Worm (Caenorhabditis elegans) whole organism, L4 larva: Measurements from ENCODE around the gene Y51A2D.21.

Source experiments
- F26F4.8 ChIP-seq: fragments of 200-800 bp; sonication (Bioruptor generic); conservative IDR thresholded peaks from 2 replicates; pipeline ENCODE4 v1.3.6; 2022; ENCODE audit warnings: missing genetic modification characterization, missing compliant biosample characterization
- F37D6.2 ChIP-seq: sonication (generic microtip); optimal IDR thresholded peaks from 2 replicates; lab custom pipeline; 2016; ENCODE audit warnings: mild to moderate bottlenecking, missing genetic modification characterization, missing compliant biosample characterization
- R02D3.7 ChIP-seq: fragments of 150-350 bp; sonication (generic microtip); optimal IDR thresholded peaks from 3 replicates; lab custom pipeline; 2014; ENCODE audit warnings: missing biosample characterization, missing genetic modification characterization
- T20F7.1 ChIP-seq: fragments of 200-800 bp; sonication (Bioruptor generic); optimal IDR thresholded peaks from 2 replicates; lab custom pipeline; 2018; ENCODE audit warnings: mild to moderate bottlenecking, missing genetic modification characterization, missing compliant biosample characterization
- T26A8.4 ChIP-seq: fragments of 200-800 bp; sonication (Bioruptor generic); IDR thresholded peaks from 2 replicates; pipeline ENCODE4 v1.3.6; 2022; ENCODE audit warnings: missing genetic modification characterization, missing compliant biosample characterization
- Y48G9A.11 ChIP-seq: fragments of 200-800 bp; sonication (Bioruptor generic); IDR thresholded peaks from 2 replicates; pipeline ENCODE4 v1.3.6; 2022; ENCODE audit warnings: missing genetic modification reagents, missing genetic modification characterization, missing compliant biosample characterization
- Y5F2A.4 ChIP-seq: fragments of 200-800 bp; sonication (Bioruptor generic); optimal IDR thresholded peaks from 2 replicates; lab custom pipeline; 2018; ENCODE audit warnings: mild to moderate bottlenecking, missing genetic modification characterization, missing compliant biosample characterization
- ZK546.5 ChIP-seq, 2 experiments: sonication (generic microtip); optimal IDR thresholded peaks; 2 replicates each; lab custom pipeline; 2017; ENCODE audit warnings: missing biosample characterization in 2 of 2, missing genetic modification characterization in 2 of 2
- ama-1 ChIP-seq: fragments of 150-350 bp; optimal IDR thresholded peaks from 2 replicates; lab custom pipeline; 2014; ENCODE audit warnings: inconsistent platforms, mixed read lengths
- ceh-28 ChIP-seq: fragments of 150-350 bp; optimal IDR thresholded peaks from 2 replicates; lab custom pipeline; 2014; ENCODE audit warnings: missing biosample characterization, missing genetic modification reagents, missing genetic modification characterization
- ceh-32 ChIP-seq: sonication (generic microtip); optimal IDR thresholded peaks from 2 replicates; lab custom pipeline; 2016; ENCODE audit warnings: mild to moderate bottlenecking, missing genetic modification characterization, missing compliant biosample characterization; ENCODE audit not compliant: poor library complexity
- ceh-44 ChIP-seq: fragments of 200-800 bp; sonication (Bioruptor generic); IDR thresholded peaks from 2 replicates; pipeline ENCODE4 v1.3.6; 2022; ENCODE audit warnings: missing genetic modification reagents, missing genetic modification characterization, missing compliant biosample characterization
- ctbp-1 ChIP-seq: fragments of 200-800 bp; sonication (Bioruptor generic); IDR thresholded peaks from 2 replicates; pipeline ENCODE4 v1.3.6; 2022; ENCODE audit warnings: missing genetic modification reagents, missing genetic modification characterization, missing compliant biosample characterization
- daf-19 ChIP-seq: fragments of 200-800 bp; sonication (Bioruptor generic); conservative IDR thresholded peaks from 2 replicates; pipeline ENCODE4 v1.3.6; 2022; ENCODE audit warnings: missing genetic modification characterization, missing compliant biosample characterization
- dpl-1 ChIP-seq: fragments of 150-350 bp; optimal IDR thresholded peaks from 2 replicates; lab custom pipeline; 2014; ENCODE audit warnings: missing biosample characterization, missing genetic modification reagents, missing genetic modification characterization
- duxl-1 ChIP-seq: sonication (generic microtip); optimal IDR thresholded peaks from 2 replicates; lab custom pipeline; 2016; ENCODE audit warnings: mild to moderate bottlenecking, missing genetic modification characterization, moderate library complexity, missing compliant biosample characterization; ENCODE audit not compliant: poor library complexity
- dve-1 ChIP-seq: sonication (generic microtip); optimal IDR thresholded peaks from 2 replicates; lab custom pipeline; 2017; ENCODE audit warnings: antibody characterized with exemption, mild to moderate bottlenecking, missing genetic modification characterization, missing compliant biosample characterization; ENCODE audit not compliant: insufficient read depth
- fkh-10 ChIP-seq: fragments of 150-350 bp; optimal IDR thresholded peaks from 2 replicates; lab custom pipeline; 2014; ENCODE audit warnings: missing biosample characterization, missing genetic modification reagents, missing genetic modification characterization
- fos-1 ChIP-seq: fragments of 150-350 bp; optimal IDR thresholded peaks from 2 replicates; lab custom pipeline; 2014; ENCODE audit warnings: missing biosample characterization, missing genetic modification characterization
- hlh-11 ChIP-seq: fragments of 200-800 bp; sonication (Bioruptor generic); optimal IDR thresholded peaks from 2 replicates; lab custom pipeline; 2018; ENCODE audit warnings: mild to moderate bottlenecking, missing genetic modification characterization, missing compliant biosample characterization
- hlh-30 ChIP-seq: sonication (generic microtip); optimal IDR thresholded peaks from 2 replicates; lab custom pipeline; 2017; ENCODE audit warnings: antibody characterized with exemption, mild to moderate bottlenecking, missing genetic modification characterization, missing compliant biosample characterization; ENCODE audit not compliant: insufficient read depth
- lim-7 ChIP-seq: fragments of 200-800 bp; sonication (Bioruptor generic); IDR thresholded peaks from 2 replicates; pipeline ENCODE4 v1.3.6; 2022; ENCODE audit warnings: missing genetic modification characterization, missing compliant biosample characterization
- lin-13 ChIP-seq: fragments of 150-350 bp; optimal IDR thresholded peaks from 2 replicates; lab custom pipeline; 2014; ENCODE audit warnings: missing biosample characterization, missing genetic modification reagents, missing genetic modification characterization
- lin-39 ChIP-seq: fragments of 150-350 bp; optimal IDR thresholded peaks from 2 replicates; lab custom pipeline; 2014; ENCODE audit warnings: missing biosample characterization, missing genetic modification reagents, missing genetic modification characterization
- lsy-2 ChIP-seq, 2 experiments: fragments of 150-350 bp in 1 of 2; sonication (generic microtip) in 1 of 2; optimal IDR thresholded peaks; 2 replicates each; lab custom pipeline; 2014 to 2017; ENCODE audit warnings: missing biosample characterization in 2 of 2, missing genetic modification characterization in 2 of 2
- madf-9 ChIP-seq: fragments of 200-800 bp; sonication (Bioruptor generic); conservative IDR thresholded peaks from 2 replicates; pipeline ENCODE4 v1.3.6; 2022; ENCODE audit warnings: missing genetic modification reagents, missing genetic modification characterization, missing compliant biosample characterization
- mdl-1 ChIP-seq, 2 experiments: fragments of 150-350 bp in 1 of 2; sonication (generic microtip) in 1 of 2; optimal IDR thresholded peaks; 2 replicates each; lab custom pipeline; 2014 to 2017; ENCODE audit warnings: missing biosample characterization in 2 of 2, missing genetic modification characterization in 2 of 2
- mep-1 ChIP-seq: fragments of 150-350 bp; sonication (generic microtip); optimal IDR thresholded peaks from 3 replicates; lab custom pipeline; 2014; ENCODE audit warnings: missing biosample characterization, missing genetic modification characterization
- nhr-11 ChIP-seq: fragments of 150-350 bp; optimal IDR thresholded peaks from 2 replicates; lab custom pipeline; 2014; ENCODE audit warnings: missing biosample characterization, missing genetic modification characterization
- nhr-25 ChIP-seq: sonication (generic microtip); optimal IDR thresholded peaks from 2 replicates; lab custom pipeline; 2017; ENCODE audit warnings: missing genetic modification characterization, mild to moderate bottlenecking, missing compliant biosample characterization, antibody characterized with exemption, moderate library complexity, borderline replicate concordance; ENCODE audit not compliant: insufficient read depth
- nhr-28 ChIP-seq: fragments of 150-350 bp; optimal IDR thresholded peaks from 2 replicates; lab custom pipeline; 2014; ENCODE audit warnings: missing biosample characterization, missing genetic modification characterization
- nhr-41 ChIP-seq: fragments of 200-800 bp; sonication (Bioruptor generic); IDR thresholded peaks from 2 replicates; pipeline ENCODE4 v1.3.6; 2022; ENCODE audit warnings: missing genetic modification reagents, missing genetic modification characterization, missing compliant biosample characterization
- nhr-42 ChIP-seq: fragments of 200-800 bp; sonication (Bioruptor generic); IDR thresholded peaks from 2 replicates; pipeline ENCODE4 v1.3.6; 2022; ENCODE audit warnings: missing genetic modification characterization, missing compliant biosample characterization
- nhr-48 ChIP-seq: sonication (generic microtip); optimal IDR thresholded peaks from 2 replicates; lab custom pipeline; 2016; ENCODE audit warnings: mild to moderate bottlenecking, missing genetic modification characterization, missing compliant biosample characterization
- pha-4 ChIP-seq, 2 experiments: fragments of 150-350 bp in 1 of 2; fragments of 200-800 bp in 1 of 2; sonication (Bioruptor generic) in 1 of 2; IDR thresholded peaks in 1 of 2; optimal IDR thresholded peaks in 1 of 2; 2 replicates each; pipeline versions ENCODE4 v1.3.6 to Lab custom; 2014 to 2022; ENCODE audit warnings: missing genetic modification characterization in 2 of 2, missing genetic modification reagents in 2 of 2, missing biosample characterization in 1 of 2, missing compliant biosample characterization in 1 of 2
- saeg-2 ChIP-seq: fragments of 200-800 bp; sonication (Bioruptor generic); IDR thresholded peaks from 2 replicates; pipeline ENCODE4 v1.3.6; 2022; ENCODE audit warnings: missing genetic modification reagents, missing genetic modification characterization, missing compliant biosample characterization
- snpc-1.2 ChIP-seq: fragments of 200-800 bp; sonication (Bioruptor generic); IDR thresholded peaks from 2 replicates; pipeline ENCODE4 v1.3.6; 2022; ENCODE audit warnings: missing genetic modification reagents, missing genetic modification characterization, missing compliant biosample characterization
- spr-1 ChIP-seq: sonication (generic microtip); optimal IDR thresholded peaks from 2 replicates; lab custom pipeline; 2016; ENCODE audit warnings: mild to moderate bottlenecking, missing genetic modification characterization, missing compliant biosample characterization
- unc-39 ChIP-seq: sonication (generic microtip); optimal IDR thresholded peaks from 2 replicates; lab custom pipeline; 2017; ENCODE audit warnings: missing biosample characterization, missing genetic modification characterization
- unc-62 ChIP-seq, 3 experiments: fragments of 150-350 bp in 1 of 3; sonication (generic microtip); optimal IDR thresholded peaks in 2 of 3; peaks in 1 of 3; 1 replicate in 1 of 3; 2 replicates in 2 of 3; lab custom pipeline; 2014 to 2017; ENCODE audit warnings: missing biosample characterization in 3 of 3, missing genetic modification characterization in 3 of 3, missing genetic modification reagents in 3 of 3, missing genotype in 1 of 3
- zfp-2 ChIP-seq: sonication (generic microtip); optimal IDR thresholded peaks from 2 replicates; lab custom pipeline; 2016; ENCODE audit warnings: mild to moderate bottlenecking, missing genetic modification characterization, missing compliant biosample characterization
- zfp-3 ChIP-seq: fragments of 200-800 bp; sonication (Bioruptor generic); conservative IDR thresholded peaks from 2 replicates; pipeline ENCODE4 v1.3.6; 2022; ENCODE audit warnings: missing genetic modification reagents, missing genetic modification characterization, missing compliant biosample characterization
- zip-2 ChIP-seq: fragments of 150-350 bp; optimal IDR thresholded peaks from 2 replicates; lab custom pipeline; 2014; ENCODE audit warnings: missing biosample characterization, missing genetic modification characterization
- ztf-11 ChIP-seq: fragments of 150-350 bp; optimal IDR thresholded peaks from 2 replicates; lab custom pipeline; 2014; ENCODE audit warnings: missing biosample characterization, missing genetic modification characterization

Gene Y51A2D.21

DNA sequence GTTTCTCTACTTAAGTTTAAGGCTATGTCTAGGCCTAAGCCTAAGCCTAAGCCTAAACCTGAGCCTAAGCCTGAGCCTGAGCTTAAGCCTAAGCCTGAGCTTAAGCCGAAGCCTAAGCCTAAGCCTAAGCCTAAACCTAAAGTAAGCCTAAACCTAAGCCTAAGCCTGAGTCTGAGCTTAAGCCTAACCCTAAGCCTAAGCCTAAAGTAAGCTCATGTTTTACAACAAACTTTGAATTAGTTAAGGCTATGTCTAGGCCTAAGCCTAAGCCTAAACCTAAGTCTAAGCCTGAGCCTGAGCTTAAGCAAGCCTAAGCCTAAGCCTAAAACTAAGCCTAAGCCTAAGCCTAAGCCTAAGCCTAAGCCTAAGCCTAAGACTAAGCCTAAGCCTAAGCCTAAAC is 6.0 kb upstream of the Y51A2D.21 start:
- TF ChIP-seq T20F7.1 (GFP tag; lab: Kevin White, UChicago) (no peak), duxl-1 (no peak), zfp-2 (tag; lab: Kevin White, UChicago) (no peak), Y5F2A.4 (GFP tag; lab: Kevin White, UChicago) (no peak), R02D3.7 (tag; lab: Kevin White, UChicago) (no peak), nhr-48 (tag; lab: Kevin White, UChicago) (no peak), F26F4.8 (GFP tag; lab: Robert Waterston, UW) (no peak), nhr-11 (tag; lab: Kevin White, UChicago) (no peak), lim-7 (GFP tag; lab: Robert Waterston, UW) (no peak), fos-1 (tag; lab: Kevin White, UChicago) (no peak), hlh-30 (tag; lab: Kevin White, UChicago) (no peak), snpc-1.2 (no peak), fkh-10 (no peak)

DNA sequence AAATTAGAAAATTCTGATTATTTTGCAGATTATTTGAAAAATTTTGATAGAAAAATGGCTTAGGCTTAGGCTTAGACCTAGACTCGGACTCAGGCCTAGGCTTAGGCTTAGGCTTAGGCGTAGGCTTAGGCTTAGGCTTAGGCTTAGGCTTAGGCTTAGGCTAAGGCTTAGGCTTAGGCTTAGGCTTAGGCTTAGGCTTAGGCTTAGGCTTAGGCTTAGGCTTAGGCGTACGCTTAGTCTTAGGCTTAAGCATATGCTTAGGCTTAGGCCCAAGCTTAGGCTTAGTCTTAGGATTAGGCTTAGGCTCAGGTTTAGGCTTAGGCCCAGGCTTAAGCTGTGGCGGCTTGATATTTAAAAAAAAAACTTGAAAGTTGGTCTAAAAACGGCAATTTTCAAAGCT is 5.3 kb upstream of the Y51A2D.21 start:
- peak; percentile 51; the same call in 1 of the 2 replicates for TF ChIP-seq Y48G9A.11

DNA sequence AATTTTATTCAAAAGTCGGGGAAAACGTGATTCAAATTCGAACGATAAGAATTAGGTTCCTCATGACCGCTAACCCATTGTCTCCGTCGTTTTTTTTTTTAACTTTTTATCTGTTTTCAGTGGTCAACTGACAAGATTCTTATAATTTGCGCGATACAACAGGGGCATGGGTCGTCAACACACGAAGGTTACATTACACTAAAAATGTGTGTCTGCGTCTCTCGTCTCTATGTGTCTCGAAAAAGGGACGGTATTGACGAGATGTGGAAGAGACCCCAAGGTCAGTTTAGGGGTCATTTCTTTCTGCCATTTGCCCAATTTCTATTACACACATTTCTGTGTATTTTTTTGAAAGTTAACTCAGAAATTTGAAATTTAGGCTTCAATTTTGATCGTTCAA is 2.2 kb upstream of the Y51A2D.21 start:
- no peak for TF ChIP-seq unc-39 (tag; lab: Kevin White, UChicago)
- no peak for TF ChIP-seq R02D3.7 (tag; lab: Kevin White, UChicago)
- no peak for TF ChIP-seq ceh-44 (GFP tag; lab: Robert Waterston, UW)
- TF ChIP-seq lsy-2 (tag; optimal IDR thresholded peaks at IDR 0.05; lab: Kevin White, UChicago) = peak in 1 of 2 experiments; percentile 9
- no peak for TF ChIP-seq lin-13 (GFP tag; lab: Kevin White, UChicago)
- peak; percentile 36 for TF ChIP-seq nhr-28 (tag; lab: Kevin White, UChicago)
- peak in 1 of 2 experiments; percentile 4 for TF ChIP-seq mdl-1 (tag; optimal IDR thresholded peaks at IDR 0.05; lab: Kevin White, UChicago)
- TF ChIP-seq ztf-11 = no peak
- peak; percentile 82 for TF ChIP-seq hlh-30 (tag; lab: Kevin White, UChicago)
- TF ChIP-seq mep-1 (tag; lab: Kevin White, UChicago) = peak; percentile 46
- TF ChIP-seq nhr-25 = peak; percentile 54
- TF ChIP-seq pha-4 (GFP tag; IDR thresholded peaks at IDR 0.05; lab: Robert Waterston, UW) = no peak
- TF ChIP-seq pha-4 (tag; optimal IDR thresholded peaks at IDR 0.05; lab: Kevin White, UChicago) = no peak
- peak; percentile 29 for TF ChIP-seq dve-1 (tag; lab: Kevin White, UChicago)
- peak in 1 of 2 experiments; percentile 3 for TF ChIP-seq unc-62 (GFP tag; optimal IDR thresholded peaks at IDR 0.05 in 1 of 2; lab: Kevin White, UChicago)
- no peak for TF ChIP-seq unc-62 (tag; optimal IDR thresholded peaks at IDR 0.05; lab: Kevin White, UChicago)

DNA sequence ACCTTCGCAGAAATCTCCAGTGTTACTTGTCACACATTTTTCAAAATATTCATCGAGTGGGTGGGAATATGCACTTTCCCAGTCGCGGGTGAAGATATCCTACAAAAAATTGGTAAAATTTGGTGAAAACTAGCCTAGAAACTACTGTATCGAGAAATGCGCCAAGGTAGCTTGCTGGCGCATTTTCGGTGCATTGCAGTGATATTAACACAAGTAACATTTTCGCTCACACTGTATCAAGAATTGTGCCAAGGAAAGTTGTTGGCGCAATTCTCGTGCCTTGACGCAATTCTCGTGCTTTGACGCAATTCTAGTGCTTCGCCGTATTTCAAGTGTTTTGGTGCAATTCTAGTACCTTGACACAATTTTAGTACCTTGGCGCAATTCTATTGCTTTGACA is 1.6 kb downstream of the Y51A2D.21 start:
- TF ChIP-seq lin-39 (tag; lab: Kevin White, UChicago) (no peak), T26A8.4 (GFP tag; lab: Robert Waterston, UW) (no peak), F26F4.8 (GFP tag; lab: Robert Waterston, UW) (0 out of 2 replicates have a peak, but pooled peaks have one; percentile 5), daf-19 (no peak), dpl-1 (GFP tag; lab: Kevin White, UChicago) (no peak), ama-1 (no peak), zfp-3 (GFP tag; lab: Robert Waterston, UW) (no peak; the same call in 1 of the 2 replicates), lim-7 (GFP tag; lab: Robert Waterston, UW) (no peak), madf-9 (no peak), zip-2 (no peak), nhr-41 (GFP tag; lab: Robert Waterston, UW) (no peak), ceh-44 (GFP tag; lab: Robert Waterston, UW) (no peak), saeg-2 (GFP tag; lab: Robert Waterston, UW) (no peak), spr-1 (tag; lab: Kevin White, UChicago) (no peak), nhr-42 (GFP tag; lab: Robert Waterston, UW) (no peak), ZK546.5 (tag; optimal IDR thresholded peaks at IDR 0.05; lab: Kevin White, UChicago) (no peak), ctbp-1 (GFP tag; lab: Robert Waterston, UW) (0 out of 2 replicates have a peak, but pooled peaks have one; percentile 47), pha-4 (GFP tag; IDR thresholded peaks at IDR 0.05; lab: Robert Waterston, UW) (no peak), pha-4 (tag; optimal IDR thresholded peaks at IDR 0.05; lab: Kevin White, UChicago) (no peak), lin-13 (GFP tag; lab: Kevin White, UChicago) (peak; percentile 79), ceh-28 (tag; lab: Kevin White, UChicago) (no peak), hlh-11 (tag; lab: Kevin White, UChicago) (no peak), lsy-2 (tag; optimal IDR thresholded peaks at IDR 0.05; lab: Kevin White, UChicago) (peak; percentile 77 to 82), ceh-32 (tag; lab: Kevin White, UChicago) (no peak), F37D6.2 (no peak)
